Worm (Caenorhabditis elegans) whole organism, L4 larva: Measurements from ENCODE around the gene C40A11.6.

Source experiments
- T26A8.4 ChIP-seq: fragments of 200-800 bp; sonication (Bioruptor generic); IDR thresholded peaks from 2 replicates; pipeline ENCODE4 v1.3.6; 2022; ENCODE audit warnings: missing genetic modification characterization, missing compliant biosample characterization
- Y105C5A.15 ChIP-seq: fragments of 200-800 bp; sonication (Bioruptor generic); IDR thresholded peaks from 2 replicates; pipeline ENCODE4 v1.3.6; 2022; ENCODE audit warnings: missing genetic modification characterization, missing compliant biosample characterization
- Y75B8A.6 ChIP-seq: fragments of 200-800 bp; sonication (Bioruptor generic); IDR thresholded peaks from 2 replicates; pipeline ENCODE4 v1.3.6; 2022; ENCODE audit warnings: missing genetic modification reagents, missing genetic modification characterization, missing compliant biosample characterization
- aha-1 ChIP-seq: fragments of 150-350 bp; peaks from one replicate; lab custom pipeline; 2014; ENCODE audit warnings: missing biosample characterization, missing genetic modification characterization
- ama-1 ChIP-seq: fragments of 150-350 bp; optimal IDR thresholded peaks from 2 replicates; lab custom pipeline; 2014; ENCODE audit warnings: inconsistent platforms, mixed read lengths
- arid-1 ChIP-seq: fragments of 200-800 bp; sonication (Bioruptor generic); conservative IDR thresholded peaks from 2 replicates; pipeline ENCODE4 v1.3.6; 2022; ENCODE audit warnings: missing genetic modification reagents, missing genetic modification characterization, missing compliant biosample characterization
- ceh-20 ChIP-seq: fragments of 200-800 bp; sonication (Bioruptor generic); IDR thresholded peaks from 2 replicates; pipeline ENCODE4 v1.3.6; 2022; ENCODE audit warnings: missing genetic modification reagents, missing genetic modification characterization, missing compliant biosample characterization
- ceh-82 ChIP-seq: sonication (generic microtip); optimal IDR thresholded peaks from 2 replicates; lab custom pipeline; 2017; ENCODE audit warnings: missing biosample characterization, missing genetic modification characterization
- ces-1 ChIP-seq: fragments of 150-350 bp; sonication (generic microtip); optimal IDR thresholded peaks from 4 replicates; lab custom pipeline; 2014; ENCODE audit warnings: missing biosample characterization, missing genetic modification reagents, missing genetic modification characterization
- daf-16 ChIP-seq, 3 experiments: sonication (generic microtip); optimal IDR thresholded peaks; 2 replicates each; lab custom pipeline; 2016 to 2017; ENCODE audit warnings: missing genetic modification characterization in 3 of 3, missing genetic modification reagents in 3 of 3, mild to moderate bottlenecking in 2 of 3, missing compliant biosample characterization in 2 of 3, missing biosample characterization in 1 of 3, moderate library complexity in 1 of 3
- daf-19 ChIP-seq: fragments of 200-800 bp; sonication (Bioruptor generic); conservative IDR thresholded peaks from 2 replicates; pipeline ENCODE4 v1.3.6; 2022; ENCODE audit warnings: missing genetic modification characterization, missing compliant biosample characterization
- dmd-6 ChIP-seq: fragments of 200-800 bp; sonication (Bioruptor generic); IDR thresholded peaks from 2 replicates; pipeline ENCODE4 v1.3.6; 2022; ENCODE audit warnings: missing genetic modification reagents, missing genetic modification characterization, missing compliant biosample characterization
- duxl-1 ChIP-seq: sonication (generic microtip); optimal IDR thresholded peaks from 2 replicates; lab custom pipeline; 2016; ENCODE audit warnings: mild to moderate bottlenecking, missing genetic modification characterization, moderate library complexity, missing compliant biosample characterization; ENCODE audit not compliant: poor library complexity
- dve-1 ChIP-seq: sonication (generic microtip); optimal IDR thresholded peaks from 2 replicates; lab custom pipeline; 2017; ENCODE audit warnings: antibody characterized with exemption, mild to moderate bottlenecking, missing genetic modification characterization, missing compliant biosample characterization; ENCODE audit not compliant: insufficient read depth
- egl-43 ChIP-seq: fragments of 200-800 bp; sonication (Bioruptor generic); IDR thresholded peaks from 2 replicates; pipeline ENCODE4 v1.3.6; 2022; ENCODE audit warnings: missing genetic modification reagents, missing genetic modification characterization, missing compliant biosample characterization
- fos-1 ChIP-seq: fragments of 150-350 bp; optimal IDR thresholded peaks from 2 replicates; lab custom pipeline; 2014; ENCODE audit warnings: missing biosample characterization, missing genetic modification characterization
- hlh-11 ChIP-seq: fragments of 200-800 bp; sonication (Bioruptor generic); optimal IDR thresholded peaks from 2 replicates; lab custom pipeline; 2018; ENCODE audit warnings: mild to moderate bottlenecking, missing genetic modification characterization, missing compliant biosample characterization
- hlh-30 ChIP-seq: sonication (generic microtip); optimal IDR thresholded peaks from 2 replicates; lab custom pipeline; 2017; ENCODE audit warnings: antibody characterized with exemption, mild to moderate bottlenecking, missing genetic modification characterization, missing compliant biosample characterization; ENCODE audit not compliant: insufficient read depth
- jun-1 ChIP-seq: fragments of 150-350 bp; optimal IDR thresholded peaks from 2 replicates; lab custom pipeline; 2014; ENCODE audit warnings: missing biosample characterization, missing genetic modification reagents, missing genetic modification characterization
- lim-7 ChIP-seq: fragments of 200-800 bp; sonication (Bioruptor generic); IDR thresholded peaks from 2 replicates; pipeline ENCODE4 v1.3.6; 2022; ENCODE audit warnings: missing genetic modification characterization, missing compliant biosample characterization
- lin-13 ChIP-seq: fragments of 150-350 bp; optimal IDR thresholded peaks from 2 replicates; lab custom pipeline; 2014; ENCODE audit warnings: missing biosample characterization, missing genetic modification reagents, missing genetic modification characterization
- lin-39 ChIP-seq: fragments of 150-350 bp; optimal IDR thresholded peaks from 2 replicates; lab custom pipeline; 2014; ENCODE audit warnings: missing biosample characterization, missing genetic modification reagents, missing genetic modification characterization
- lir-3 ChIP-seq: sonication (generic microtip); optimal IDR thresholded peaks from 2 replicates; lab custom pipeline; 2016; ENCODE audit warnings: mild to moderate bottlenecking, missing genetic modification characterization, missing compliant biosample characterization
- lsy-2 ChIP-seq, 2 experiments: fragments of 150-350 bp in 1 of 2; sonication (generic microtip) in 1 of 2; optimal IDR thresholded peaks; 2 replicates each; lab custom pipeline; 2014 to 2017; ENCODE audit warnings: missing biosample characterization in 2 of 2, missing genetic modification characterization in 2 of 2
- mdl-1 ChIP-seq, 2 experiments: fragments of 150-350 bp in 1 of 2; sonication (generic microtip) in 1 of 2; optimal IDR thresholded peaks; 2 replicates each; lab custom pipeline; 2014 to 2017; ENCODE audit warnings: missing biosample characterization in 2 of 2, missing genetic modification characterization in 2 of 2
- mep-1 ChIP-seq: fragments of 150-350 bp; sonication (generic microtip); optimal IDR thresholded peaks from 3 replicates; lab custom pipeline; 2014; ENCODE audit warnings: missing biosample characterization, missing genetic modification characterization
- mes-2 ChIP-seq: sonication (generic microtip); optimal IDR thresholded peaks from 2 replicates; lab custom pipeline; 2016; ENCODE audit warnings: missing genotype, mild to moderate bottlenecking, missing genetic modification characterization, missing compliant biosample characterization; ENCODE audit not compliant: poor library complexity, severe bottlenecking
- mxl-2 ChIP-seq: fragments of 200-800 bp; sonication (Bioruptor generic); conservative IDR thresholded peaks from 2 replicates; pipeline ENCODE4 v1.3.6; 2022; ENCODE audit warnings: missing genetic modification reagents, missing genetic modification characterization, missing compliant biosample characterization
- nhr-28 ChIP-seq: fragments of 150-350 bp; optimal IDR thresholded peaks from 2 replicates; lab custom pipeline; 2014; ENCODE audit warnings: missing biosample characterization, missing genetic modification characterization
- nhr-41 ChIP-seq: fragments of 200-800 bp; sonication (Bioruptor generic); IDR thresholded peaks from 2 replicates; pipeline ENCODE4 v1.3.6; 2022; ENCODE audit warnings: missing genetic modification reagents, missing genetic modification characterization, missing compliant biosample characterization
- nhr-76 ChIP-seq: fragments of 150-350 bp; optimal IDR thresholded peaks from 2 replicates; lab custom pipeline; 2014; ENCODE audit warnings: missing biosample characterization, missing genetic modification characterization
- nhr-77 ChIP-seq: fragments of 150-350 bp; optimal IDR thresholded peaks from 2 replicates; lab custom pipeline; 2014; ENCODE audit warnings: missing biosample characterization, missing genetic modification characterization
- pqm-1 ChIP-seq: sonication (generic microtip); optimal IDR thresholded peaks from 2 replicates; lab custom pipeline; 2017; ENCODE audit warnings: missing biosample characterization, missing genetic modification characterization
- unc-62 ChIP-seq, 3 experiments: fragments of 150-350 bp in 1 of 3; sonication (generic microtip); optimal IDR thresholded peaks in 2 of 3; peaks in 1 of 3; 1 replicate in 1 of 3; 2 replicates in 2 of 3; lab custom pipeline; 2014 to 2017; ENCODE audit warnings: missing biosample characterization in 3 of 3, missing genetic modification characterization in 3 of 3, missing genetic modification reagents in 3 of 3, missing genotype in 1 of 3
- zip-2 ChIP-seq: fragments of 150-350 bp; optimal IDR thresholded peaks from 2 replicates; lab custom pipeline; 2014; ENCODE audit warnings: missing biosample characterization, missing genetic modification characterization

C40A11.6 gene

ce11 chrII:2186730-2187129 lies 41.3 kb upstream of the C40A11.6 start:
- TF ChIP-seq lim-7 (GFP tag; lab: Robert Waterston, UW) (no peak), unc-62 (GFP tag; optimal IDR thresholded peaks at IDR 0.05 in 1 of 2; lab: Kevin White, UChicago) (peak in 1 of 2 experiments; percentile 70), unc-62 (tag; optimal IDR thresholded peaks at IDR 0.05; lab: Kevin White, UChicago) (no peak), mxl-2 (no peak), lin-13 (GFP tag; lab: Kevin White, UChicago) (peak; percentile 34), fos-1 (tag; lab: Kevin White, UChicago) (no peak), lin-39 (no peak), jun-1 (tag; lab: Kevin White, UChicago) (no peak), ceh-82 (tag; lab: Kevin White, UChicago) (no peak), Y75B8A.6 (GFP tag; lab: Robert Waterston, UW) (no peak), ces-1 (GFP tag; lab: Kevin White, UChicago) (no peak), lsy-2 (tag; optimal IDR thresholded peaks at IDR 0.05; lab: Kevin White, UChicago) (peak in 1 of 2 experiments; percentile 0), T26A8.4 (GFP tag; lab: Robert Waterston, UW) (no peak)

ce11 chrII:2186329-2186728 lies 40.9 kb upstream of the C40A11.6 start, which contains the start of gene gba-2:
gba-2 (minus strand) TSS chrII:2186434.
- peak; percentile 63; the same call in 1 of the 2 replicates for TF ChIP-seq dmd-6
- TF ChIP-seq duxl-1 = no peak
- TF ChIP-seq mes-2 (tag; lab: Kevin White, UChicago) = no peak
- TF ChIP-seq nhr-77 (tag; lab: Kevin White, UChicago) = peak; percentile 17
- peak; percentile 69 for TF ChIP-seq pqm-1 (tag; lab: Kevin White, UChicago)
- TF ChIP-seq hlh-30 = peak; percentile 15
- TF ChIP-seq ceh-82 (tag; lab: Kevin White, UChicago) = no peak
- peak; percentile 30 for TF ChIP-seq hlh-11 (tag; lab: Kevin White, UChicago)
- TF ChIP-seq mep-1 (tag; lab: Kevin White, UChicago) = no peak
- peak; percentile 98 for TF ChIP-seq nhr-28 (tag; lab: Kevin White, UChicago)

ce11 chrII:2177735-2178134 lies 32.3 kb upstream of the C40A11.6 start:
- TF ChIP-seq aha-1 (tag; lab: Kevin White, UChicago) = peak; percentile 92
- no peak for TF ChIP-seq lir-3 (tag; lab: Kevin White, UChicago)

- peak; percentile 82 for TF ChIP-seq aha-1 (tag; lab: Kevin White, UChicago)
- no peak for TF ChIP-seq nhr-41
- peak; percentile 48 for TF ChIP-seq dve-1 (tag; lab: Kevin White, UChicago)
- TF ChIP-seq ama-1 (lab: Kevin White, UChicago) = no peak
- TF ChIP-seq mdl-1 (tag; optimal IDR thresholded peaks at IDR 0.05; lab: Kevin White, UChicago) = peak in 1 of 2 experiments; percentile 1
- no peak for TF ChIP-seq Y105C5A.15 (GFP tag; lab: Robert Waterston, UW)
- peak; percentile 71 for TF ChIP-seq nhr-77 (tag; lab: Kevin White, UChicago)
- peak; percentile 83 for TF ChIP-seq nhr-28 (tag; lab: Kevin White, UChicago)
- TF ChIP-seq dmd-6 = peak; percentile 67
- TF ChIP-seq arid-1 = no peak
- peak; percentile 27 for TF ChIP-seq pqm-1 (tag; lab: Kevin White, UChicago)
- TF ChIP-seq hlh-30 = peak; percentile 26
- no peak for TF ChIP-seq daf-16 (GFP tag; optimal IDR thresholded peaks at IDR 0.05; lab: Kevin White, UChicago)
- peak; percentile 51 for TF ChIP-seq daf-16 (tag; optimal IDR thresholded peaks at IDR 0.05; lab: Kevin White, UChicago)
Measured at ce11 chrII:2176688-2177087, 31.2 kb upstream of the C40A11.6 start, which contains the start of gene gba-1. gba-1 (plus strand) TSS chrII:2176741.

- TF ChIP-seq dmd-6 = no peak
- TF ChIP-seq ceh-20 (GFP tag; lab: Robert Waterston, UW) = no peak
- TF ChIP-seq zip-2 (tag; lab: Kevin White, UChicago) = no peak
- TF ChIP-seq egl-43 (GFP tag; lab: Robert Waterston, UW) = no peak
- no peak for TF ChIP-seq nhr-76 (tag; lab: Kevin White, UChicago)
- TF ChIP-seq daf-19 = no peak
- TF ChIP-seq, all 104 proteins: peak for 0
Measured at ce11 chrII:2175367-2175766, 29.9 kb upstream of the C40A11.6 start, which contains the start of gene C33C12.7. C33C12.7 (minus strand) TSS chrII:2175467.
